Fruit fly (Drosophila melanogaster) whole organism, embryonic: ENCODE results near the gene cysu.

Experiments
- Mrtf ChIP-seq: fragments of 200-800 bp; sonication (Bioruptor generic); IDR thresholded peaks from 3 replicates; pipeline ENCODE4 v1.3.6; 2022; ENCODE audit warnings: missing biosample characterization, missing genetic modification characterization
- slp2 ChIP-seq: fragments of 200-800 bp; sonication (Bioruptor generic); optimal IDR thresholded peaks from 2 replicates; lab custom pipeline; 2016; ENCODE audit warnings: missing biosample characterization, missing genetic modification characterization
- tap ChIP-seq: fragments of 200-800 bp; optimal IDR thresholded peaks from 3 replicates; lab custom pipeline; 2019; ENCODE audit warnings: missing biosample characterization, mild to moderate bottlenecking, missing genetic modification characterization, moderate library complexity

- no peak for TF ChIP-seq Mrtf (GFP tag; lab: Robert Waterston, UW)
- TF ChIP-seq slp2 (GFP tag; lab: Kevin White, UChicago) = no peak
- no peak for TF ChIP-seq tap (tag; lab: Kevin White, UChicago)
These were observed 18.0 kb upstream of the cysu start, which contains the start of gene CG17283 for dm6 chr3R:17407576-17407975.
